Fruit fly (Drosophila melanogaster): ENCODE measurements around the gene SF1.

Gene SF1

dm6 chr3R:17526059-17526592 lies 14.1 kb upstream of the SF1 start (continued):
- TF ChIP-seq cwo (GFP tag; optimal IDR thresholded peaks at IDR 0.05) (peak; percentile 59), gem (tag; optimal IDR thresholded peaks at IDR 0.05) (peak; percentile 60), CG12769 (tag; optimal IDR thresholded peaks at IDR 0.05) (peak; percentile 70), danr (GFP tag; IDR thresholded peaks at IDR 0.05) (no peak), scrt (GFP tag; optimal IDR thresholded peaks at IDR 0.05) (peak; percentile 65), dan (GFP tag; IDR thresholded peaks at IDR 0.05) (no peak), slou (GFP tag; optimal IDR thresholded peaks at IDR 0.05) (no peak), CG15011 (GFP tag; optimal IDR thresholded peaks at IDR 0.05) (no peak), CG30403 (GFP tag; optimal IDR thresholded peaks at IDR 0.05) (peak; percentile 24), lab (GFP tag; optimal IDR thresholded peaks at IDR 0.05) (peak; percentile 84), CG12942 (GFP tag; optimal IDR thresholded peaks at IDR 0.05) (no peak), CG4617 (GFP tag; optimal IDR thresholded peaks at IDR 0.05; ENCODE audit: borderline replicate concordance) (no peak), mam (GFP tag; optimal IDR thresholded peaks at IDR 0.05) (peak; percentile 27), CG16863 (GFP tag; optimal IDR thresholded peaks at IDR 0.05) (no peak), BtbVII (GFP tag; optimal IDR thresholded peaks at IDR 0.05) (peak; percentile 39), CG6854 (GFP tag; optimal IDR thresholded peaks at IDR 0.05) (peak; percentile 47), fd96Cb (tag; optimal IDR thresholded peaks at IDR 0.05) (no peak)

DNA sequence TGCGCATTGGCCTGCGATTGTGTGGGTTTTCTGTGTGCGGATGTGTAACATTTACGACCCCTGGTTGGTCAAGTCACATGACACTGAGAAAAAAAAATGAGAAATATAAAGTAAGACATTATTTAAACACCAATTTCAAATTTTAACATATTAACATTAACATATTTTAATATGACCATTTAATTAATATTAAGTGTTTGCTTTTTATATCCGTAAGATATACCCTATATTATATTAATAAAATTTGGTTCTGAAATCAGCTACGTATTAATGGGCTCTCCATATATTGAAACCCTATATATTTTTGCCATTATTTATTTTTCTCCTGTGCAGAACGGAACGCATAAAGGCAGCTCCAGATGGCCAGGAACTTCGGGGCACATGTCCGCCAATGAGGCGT lies 9.8 kb upstream of the SF1 start:
- TF ChIP-seq Fer2 (tag; optimal IDR thresholded peaks at IDR 0.05) (no peak), CkIIα-i1 (GFP tag; IDR thresholded peaks at IDR 0.05) (no peak), CG11398 (GFP tag; optimal IDR thresholded peaks at IDR 0.05) (no peak), tna (GFP tag; IDR thresholded peaks at IDR 0.05; ENCODE audit: partially characterized antibody) (no peak), CG14441 (GFP tag; IDR thresholded peaks at IDR 0.05) (no peak), CG7556 (GFP tag; optimal IDR thresholded peaks at IDR 0.05) (peak; percentile 58), vfl (GFP tag; optimal IDR thresholded peaks at IDR 0.05) (no peak), NFAT (GFP tag; IDR thresholded peaks at IDR 0.05) (no peak), CG11560 (tag; IDR thresholded peaks at IDR 0.05) (no peak), CG13424 (tag; optimal IDR thresholded peaks at IDR 0.05) (peak; percentile 32), Bteb2 (GFP tag; optimal IDR thresholded peaks at IDR 0.05) (no peak), zf30C (GFP tag; optimal IDR thresholded peaks at IDR 0.05) (no peak), CG11504 (tag; optimal IDR thresholded peaks at IDR 0.05) (peak; percentile 18), CG3838 (GFP tag; optimal IDR thresholded peaks at IDR 0.05) (no peak), ranshi (GFP tag; IDR thresholded peaks at IDR 0.05) (no peak), CG31224 (GFP tag; IDR thresholded peaks at IDR 0.05) (no peak), Hr3 (GFP tag; optimal IDR thresholded peaks at IDR 0.05) (no peak), grau (tag; optimal IDR thresholded peaks at IDR 0.05) (peak; percentile 36), chinmo (GFP tag; IDR thresholded peaks at IDR 0.05; ENCODE audit: partially characterized antibody) (no peak), salm (tag; optimal IDR thresholded peaks at IDR 0.05) (no peak), hkb (optimal IDR thresholded peaks at IDR 0.05) (no peak), hkb (GFP tag; IDR thresholded peaks at IDR 0.05) (no peak), tup (GFP tag; optimal IDR thresholded peaks at IDR 0.05) (no peak), jigr1 (GFP tag; IDR thresholded peaks at IDR 0.05) (no peak), jing (GFP tag; optimal IDR thresholded peaks at IDR 0.05) (no peak), kni (GFP tag; optimal IDR thresholded peaks at IDR 0.05) (no peak), nmo (GFP tag; optimal IDR thresholded peaks at IDR 0.05) (no peak), gsb-n (tag; optimal IDR thresholded peaks at IDR 0.05) (no peak), az2 (GFP tag; optimal IDR thresholded peaks at IDR 0.05) (no peak), sisA (GFP tag; IDR thresholded peaks at IDR 0.05) (no peak), CG30403 (GFP tag; optimal IDR thresholded peaks at IDR 0.05) (no peak), da (GFP tag; optimal IDR thresholded peaks at IDR 0.05) (no peak), Lpt (GFP tag; optimal IDR thresholded peaks at IDR 0.05) (no peak), Hmr (GFP tag; optimal IDR thresholded peaks at IDR 0.05) (peak; percentile 46), prd (optimal IDR thresholded peaks at IDR 0.05) (no peak), prd (GFP tag; IDR thresholded peaks at IDR 0.05) (no peak)
